Worm (Caenorhabditis elegans): ENCODE measurements around the gene F16B12.1.

The F16B12.1 gene

ce11 chrX:14102474-14102873 is 17.2 kb downstream of the F16B12.1 start:
- TF ChIP-seq elt-1 (tag; optimal IDR thresholded peaks at IDR 0.05) (no peak), daf-12 (tag; optimal IDR thresholded peaks at IDR 0.05) (no peak), fkh-10 (GFP tag; optimal IDR thresholded peaks at IDR 0.05) (no peak), nhr-11 (tag; optimal IDR thresholded peaks at IDR 0.05) (no peak), R02D3.7 (tag; optimal IDR thresholded peaks at IDR 0.05) (no peak), pha-4 (tag; optimal IDR thresholded peaks at IDR 0.05) (no peak), nhr-25 (tag; optimal IDR thresholded peaks at IDR 0.05) (no peak), nhr-76 (tag; optimal IDR thresholded peaks at IDR 0.05) (no peak), ceh-9 (tag; optimal IDR thresholded peaks at IDR 0.05) (no peak), pqm-1 (tag; optimal IDR thresholded peaks at IDR 0.05) (no peak), egl-5 (tag; optimal IDR thresholded peaks at IDR 0.05) (no peak), jun-1 (tag; optimal IDR thresholded peaks at IDR 0.05) (no peak), elt-2 (tag; optimal IDR thresholded peaks at IDR 0.05) (no peak), nhr-237 (tag; optimal IDR thresholded peaks at IDR 0.05) (no peak), nfya-1 (tag; optimal IDR thresholded peaks at IDR 0.05; ENCODE audit: insufficient read depth) (no peak), sea-2 (GFP tag; optimal IDR thresholded peaks at IDR 0.05) (no peak), ceh-82 (tag; optimal IDR thresholded peaks at IDR 0.05) (no peak), ama-1 (optimal IDR thresholded peaks at IDR 0.05) (no peak), nhr-12 (tag; optimal IDR thresholded peaks at IDR 0.05) (no peak), eor-1 (tag; optimal IDR thresholded peaks at IDR 0.05) (no peak)

DNA sequence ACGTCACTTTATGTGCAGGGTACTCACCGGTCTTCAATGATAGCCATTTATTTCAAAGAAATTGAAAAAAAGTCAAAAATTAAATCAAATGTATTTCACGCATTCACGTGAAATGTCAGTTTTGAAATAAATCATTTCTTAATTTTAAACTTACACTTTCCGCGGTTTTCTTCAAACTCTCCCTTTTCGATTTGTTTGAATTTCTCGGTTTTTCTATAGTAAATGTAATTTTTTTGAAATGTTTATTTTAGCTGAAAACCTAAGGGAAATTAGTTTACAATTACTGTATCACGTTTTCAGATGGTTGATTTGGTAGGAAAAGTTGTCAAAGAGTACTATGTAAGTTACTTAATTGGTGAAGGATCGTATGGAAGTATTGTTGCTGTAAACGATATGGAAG is 22.9 kb downstream of the F16B12.1 start, which contains the start of gene F16B12.7:
Gene F16B12.7 (plus strand): TSS at position 301 of the 400 bp plus-strand sequence.
- TF ChIP-seq fkh-2 (tag; optimal IDR thresholded peaks at IDR 0.05) (no peak), elt-2 (tag; optimal IDR thresholded peaks at IDR 0.05) (no peak), lin-39 (tag; optimal IDR thresholded peaks at IDR 0.05) (no peak), unc-62 (GFP tag; optimal IDR thresholded peaks at IDR 0.05) (no peak), eor-1 (tag; optimal IDR thresholded peaks at IDR 0.05) (no peak), ztf-11 (tag; optimal IDR thresholded peaks at IDR 0.05) (no peak), hmg-11 (tag; optimal IDR thresholded peaks at IDR 0.05) (no peak), egl-27 (tag; optimal IDR thresholded peaks at IDR 0.05) (no peak), nhr-12 (tag; optimal IDR thresholded peaks at IDR 0.05) (no peak), nhr-67 (tag; optimal IDR thresholded peaks at IDR 0.05) (no peak), sea-2 (GFP tag; optimal IDR thresholded peaks at IDR 0.05) (no peak), R02D3.7 (tag; optimal IDR thresholded peaks at IDR 0.05) (no peak), snpc-4 (tag; optimal IDR thresholded peaks at IDR 0.05) (no peak)

- TF ChIP-seq aly-2 (tag; optimal IDR thresholded peaks at IDR 0.05) = no peak
- TF ChIP-seq unc-62 (GFP tag; optimal IDR thresholded peaks at IDR 0.05) = no peak
- TF ChIP-seq ceh-28 (tag; optimal IDR thresholded peaks at IDR 0.05) = no peak
- no peak for TF ChIP-seq ceh-82 (tag; optimal IDR thresholded peaks at IDR 0.05)
- no peak for TF ChIP-seq R02D3.7 (tag; optimal IDR thresholded peaks at IDR 0.05)
- TF ChIP-seq lsy-12 (tag; optimal IDR thresholded peaks at IDR 0.05) = no peak
- TF ChIP-seq nhr-12 (tag; optimal IDR thresholded peaks at IDR 0.05) = no peak
- no peak for TF ChIP-seq sea-2 (GFP tag; optimal IDR thresholded peaks at IDR 0.05)
- TF ChIP-seq nhr-76 (tag; optimal IDR thresholded peaks at IDR 0.05) = no peak
- no peak for TF ChIP-seq nhr-237 (tag; optimal IDR thresholded peaks at IDR 0.05)
- TF ChIP-seq ztf-4 (tag; optimal IDR thresholded peaks at IDR 0.05) = no peak
Measured at ce11 chrX:14113347-14113746, 28.0 kb downstream of the F16B12.1 start, which contains the start of gene nhr-281. TSS of gene nhr-281 (minus strand) at chrX:14113447.

- no peak for TF ChIP-seq nfya-1 (tag; optimal IDR thresholded peaks at IDR 0.05; ENCODE audit: insufficient read depth)
- peak; percentile 27 for TF ChIP-seq lsy-12 (tag; optimal IDR thresholded peaks at IDR 0.05)
- no peak for TF ChIP-seq lin-15B (tag; optimal IDR thresholded peaks at IDR 0.05)
- TF ChIP-seq nhr-77 (tag; optimal IDR thresholded peaks at IDR 0.05) = no peak
- no peak for TF ChIP-seq mml-1 (tag; optimal IDR thresholded peaks at IDR 0.05)
- TF ChIP-seq nhr-12 (tag; optimal IDR thresholded peaks at IDR 0.05) = no peak
- no peak for TF ChIP-seq snpc-4 (tag; optimal IDR thresholded peaks at IDR 0.05)
- TF ChIP-seq nhr-43 (tag; optimal IDR thresholded peaks at IDR 0.05; ENCODE audit: poor library complexity, severe bottlenecking) = peak; percentile 23
- TF ChIP-seq pqm-1 (tag; optimal IDR thresholded peaks at IDR 0.05) = peak; percentile 36
- TF ChIP-seq sea-2 (GFP tag; optimal IDR thresholded peaks at IDR 0.05) = no peak
- no peak for TF ChIP-seq unc-62 (GFP tag; optimal IDR thresholded peaks at IDR 0.05)
- TF ChIP-seq ZK546.5 (tag; optimal IDR thresholded peaks at IDR 0.05) = no peak
- peak; percentile 22 for TF ChIP-seq jun-1 (tag; optimal IDR thresholded peaks at IDR 0.05)
- peak; percentile 32 for TF ChIP-seq nhr-25 (tag; optimal IDR thresholded peaks at IDR 0.05)
- TF ChIP-seq daf-12 (tag; optimal IDR thresholded peaks at IDR 0.05) = no peak
- peak; percentile 4 for TF ChIP-seq lin-39 (tag; optimal IDR thresholded peaks at IDR 0.05)
- TF ChIP-seq nhr-76 (tag; optimal IDR thresholded peaks at IDR 0.05) = peak; percentile 38
- TF ChIP-seq hmg-11 (tag; optimal IDR thresholded peaks at IDR 0.05) = peak; percentile 58
- TF ChIP-seq eor-1 (tag; optimal IDR thresholded peaks at IDR 0.05) = no peak
- no peak for TF ChIP-seq nhr-11 (tag; optimal IDR thresholded peaks at IDR 0.05)
- peak; percentile 59 for TF ChIP-seq elt-2 (tag; optimal IDR thresholded peaks at IDR 0.05)
- TF ChIP-seq egl-5 (tag; optimal IDR thresholded peaks at IDR 0.05) = peak; percentile 40
- TF ChIP-seq unc-39 (tag; optimal IDR thresholded peaks at IDR 0.05) = no peak
Measured at ce11 chrX:14115480-14116161, 30.3 kb downstream of the F16B12.1 start, which contains the start of gene F28H6.7. TSS of gene F28H6.7 (plus strand) at chrX:14116111.
